Fruit fly (Drosophila melanogaster) whole organism, adult: ENCODE measurements around the gene CG6951.

Experiments
- CG11617 ChIP-seq: fragments of 200-800 bp; sonication (Bioruptor generic); optimal IDR thresholded peaks from 2 replicates; lab custom pipeline; 2017; ENCODE audit warnings: mild to moderate bottlenecking, missing biosample characterization, missing genetic modification reagents, missing genetic modification characterization
- CG33017 ChIP-seq: fragments of 200-800 bp; sonication (Bioruptor generic); optimal IDR thresholded peaks from 2 replicates; lab custom pipeline; 2018; ENCODE audit warnings: missing biosample characterization, mild to moderate bottlenecking, missing genetic modification characterization, moderate library complexity
- CG5204 ChIP-seq: fragments of 200-800 bp; sonication (Bioruptor generic); optimal IDR thresholded peaks from 2 replicates; lab custom pipeline; 2016; ENCODE audit warnings: missing biosample characterization, missing genetic modification characterization
- CG7045 ChIP-seq: fragments of 200-800 bp; sonication (Bioruptor generic); optimal IDR thresholded peaks from 2 replicates; lab custom pipeline; 2017; ENCODE audit warnings: missing biosample characterization, mild to moderate bottlenecking, missing genetic modification characterization
- CG7101 ChIP-seq: fragments of 200-800 bp; sonication (Bioruptor generic); optimal IDR thresholded peaks from 2 replicates; lab custom pipeline; 2018; ENCODE audit warnings: missing biosample characterization, mild to moderate bottlenecking, missing genetic modification characterization, moderate library complexity
- cnc ChIP-seq, 2 experiments: fragments of >200 bp; optimal IDR thresholded peaks; 2 replicates each; lab custom pipeline; 2017
- kay ChIP-seq: fragments of 200-800 bp; sonication (Bioruptor generic); peaks from one replicate; lab custom pipeline; 2016; ENCODE audit warnings: missing biosample characterization, missing genetic modification characterization, borderline replicate concordance
- ovo ChIP-seq: fragments of 200-800 bp; sonication (Bioruptor generic); optimal IDR thresholded peaks from 2 replicates; lab custom pipeline; 2016; ENCODE audit warnings: missing biosample characterization, missing genetic modification characterization

- TF ChIP-seq CG7101 (no peak), CG33017 (tag; lab: Kevin White, UChicago) (no peak), kay (GFP tag; lab: Kevin White, UChicago) (no peak), CG11617 (no peak), CG7045 (GFP tag; lab: Kevin White, UChicago) (no peak), CG5204 (GFP tag; lab: Kevin White, UChicago) (no peak), ovo (GFP tag; lab: Kevin White, UChicago) (no peak), cnc (optimal IDR thresholded peaks at IDR 0.05; lab: Kevin White, UChicago) (no peak)
Measured at dm6 chr3L:20231369-20231768, 9.7 kb upstream of the CG6951 start, which contains the start of gene CG13813.
